Worm (Caenorhabditis elegans) whole organism, L4/young adult: ENCODE results near the gene C39B10.4.

Experiments used
- dao-5 ChIP-seq: sonication (generic microtip); optimal IDR thresholded peaks from 2 replicates; lab custom pipeline; 2016; ENCODE audit warnings: missing genotype, missing genetic modification characterization, moderate library complexity, missing compliant biosample characterization
- him-1 ChIP-seq: sonication (generic microtip); optimal IDR thresholded peaks from 2 replicates; lab custom pipeline; 2016; ENCODE audit warnings: missing genotype, missing genetic modification reagents, missing genetic modification characterization, missing compliant biosample characterization

DNA sequence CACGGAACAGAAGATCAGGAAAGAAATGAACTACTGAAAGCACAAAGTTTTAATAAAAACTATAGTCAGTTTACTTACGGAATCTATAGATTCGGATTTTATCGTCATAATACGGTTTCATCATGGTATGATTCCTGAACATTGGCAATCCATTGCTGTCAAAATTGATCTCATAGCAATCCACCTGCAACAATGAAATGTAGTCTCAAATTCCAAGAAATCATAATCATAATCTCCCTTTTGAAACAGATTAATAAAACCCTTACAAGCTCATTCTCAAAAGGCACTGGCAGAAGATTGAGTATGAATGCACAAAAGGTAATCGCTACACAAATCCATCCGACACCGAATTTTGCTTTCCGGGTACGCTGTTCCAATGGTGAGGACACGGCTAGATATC lies 17.6 kb downstream of the C39B10.4 start:
- TF ChIP-seq him-1: no peak
- TF ChIP-seq dao-5 (tag; lab: Kevin White, UChicago): no peak
